Worm (Caenorhabditis elegans): ENCODE data around the gene T19C3.7.

Gene T19C3.7

DNA sequence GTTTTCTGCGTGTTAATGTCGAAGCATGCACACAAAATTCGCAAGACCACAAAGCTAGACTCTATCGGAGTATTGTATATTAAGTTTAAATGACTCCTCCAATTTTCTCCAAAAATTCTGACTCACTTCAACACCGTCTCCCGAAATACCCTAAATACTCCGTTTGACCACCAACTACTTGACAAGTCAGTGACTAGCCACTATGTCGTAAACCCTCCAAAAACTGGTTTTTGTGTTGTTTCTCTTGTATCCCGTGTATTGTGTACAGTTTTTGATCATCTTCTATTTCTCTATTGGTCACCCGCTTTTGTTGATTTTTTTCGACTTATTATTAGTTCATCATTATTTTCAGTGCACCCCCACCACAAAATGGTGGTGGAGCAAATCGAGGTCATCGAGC lies 22.4 kb upstream of the T19C3.7 start, which contains the start of gene C09F5.1:
Gene C09F5.1 (plus strand): TSS at position 353 of the 400 bp plus-strand sequence.
- TF ChIP-seq lin-32 (GFP tag; optimal IDR thresholded peaks at IDR 0.05), result no peak
- no peak for TF ChIP-seq snpc-4 (tag; optimal IDR thresholded peaks at IDR 0.05)
- TF ChIP-seq elt-3 (tag; optimal IDR thresholded peaks at IDR 0.05), result no peak
- TF ChIP-seq mls-2 (tag; optimal IDR thresholded peaks at IDR 0.05), result no peak
- TF ChIP-seq unc-39 (tag; optimal IDR thresholded peaks at IDR 0.05), result no peak
- TF ChIP-seq sem-2 (GFP tag; optimal IDR thresholded peaks at IDR 0.05), result no peak
- TF ChIP-seq mep-1 (tag; optimal IDR thresholded peaks at IDR 0.05), result no peak
- no peak for TF ChIP-seq nhr-28 (tag; optimal IDR thresholded peaks at IDR 0.05)
- no peak for TF ChIP-seq ces-1 (GFP tag; optimal IDR thresholded peaks at IDR 0.05)

DNA sequence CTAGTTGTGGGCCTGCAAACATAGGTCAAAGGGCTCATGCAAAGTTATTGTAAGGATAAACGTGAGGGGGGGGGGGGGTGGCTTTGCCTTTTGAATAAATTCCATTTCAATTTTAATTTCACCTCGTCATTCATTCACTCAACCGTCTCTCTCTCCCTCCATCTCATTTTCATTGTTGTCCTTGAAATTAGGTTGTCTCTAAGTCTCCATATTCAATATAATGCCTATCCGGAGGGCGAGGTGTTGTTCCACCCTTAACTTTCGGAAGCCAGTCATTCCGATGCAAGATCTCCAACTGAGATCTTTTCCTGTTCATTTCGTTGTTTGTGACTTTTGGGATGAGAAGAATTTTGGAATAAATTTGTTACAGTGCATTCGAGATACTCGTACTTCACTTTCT lies 21.3 kb upstream of the T19C3.7 start:
- TF ChIP-seq ceh-43 (GFP tag; optimal IDR thresholded peaks at IDR 0.05), result no peak
- TF ChIP-seq ces-1 (GFP tag; optimal IDR thresholded peaks at IDR 0.05), result peak; percentile 54
- no peak for TF ChIP-seq nhr-2 (tag; optimal IDR thresholded peaks at IDR 0.05)
- TF ChIP-seq nhr-237 (tag; optimal IDR thresholded peaks at IDR 0.05), result no peak
- TF ChIP-seq ceh-39 (tag; optimal IDR thresholded peaks at IDR 0.05), result no peak
- TF ChIP-seq cnd-1 (tag; optimal IDR thresholded peaks at IDR 0.05), result no peak
- no peak for TF ChIP-seq ztf-11 (tag; optimal IDR thresholded peaks at IDR 0.05)
- TF ChIP-seq tbx-8 (GFP tag; optimal IDR thresholded peaks at IDR 0.05), result no peak
- peak; percentile 38 for TF ChIP-seq blmp-1 (tag; optimal IDR thresholded peaks at IDR 0.05)
- TF ChIP-seq elt-3 (tag; optimal IDR thresholded peaks at IDR 0.05), result no peak
- peak; percentile 7 for TF ChIP-seq mls-2 (tag; optimal IDR thresholded peaks at IDR 0.05)

DNA sequence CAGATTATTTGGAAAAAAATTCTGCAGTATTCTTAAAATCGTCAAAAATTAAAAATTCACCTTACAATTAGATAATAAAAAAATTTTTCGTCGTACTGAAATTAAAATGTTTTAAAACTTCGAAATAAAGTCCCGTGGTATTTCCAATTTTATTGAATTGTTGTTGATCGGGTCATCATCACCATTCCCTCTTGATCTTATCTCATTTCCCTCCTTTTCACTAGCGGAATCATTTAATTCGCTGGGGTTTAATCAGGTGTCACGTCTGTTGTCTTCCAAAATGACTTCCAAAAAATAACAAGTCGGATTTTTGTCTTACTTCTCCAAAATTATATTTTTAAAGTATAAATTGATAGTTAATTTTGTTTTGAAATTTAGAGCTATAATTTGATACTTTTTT lies 20.7 kb upstream of the T19C3.7 start:
- TF ChIP-seq ceh-83 (GFP tag; optimal IDR thresholded peaks at IDR 0.05), result no peak
- no peak for TF ChIP-seq nhr-76 (tag; optimal IDR thresholded peaks at IDR 0.05)

DNA sequence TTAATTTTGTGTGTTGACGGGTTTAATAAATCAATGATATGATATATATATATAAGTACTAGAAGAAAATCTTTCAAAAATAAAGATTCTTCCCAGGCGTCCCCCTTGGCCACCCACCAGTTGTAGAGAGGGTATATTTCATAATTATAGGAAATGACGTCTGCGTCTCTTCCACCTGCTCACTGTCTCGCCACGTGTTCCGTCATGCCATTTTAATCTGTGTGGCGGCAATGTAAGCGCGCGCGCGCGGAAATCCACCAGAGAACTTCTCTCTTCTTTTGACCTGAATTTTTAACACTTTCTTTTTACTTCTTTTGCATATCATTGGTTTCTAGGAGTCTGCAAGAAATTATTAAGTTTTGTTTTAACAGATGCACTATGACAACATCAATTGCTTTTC lies 18.4 kb upstream of the T19C3.7 start:
- TF ChIP-seq ham-2 (GFP tag; optimal IDR thresholded peaks at IDR 0.05), result peak; percentile 54
- no peak for TF ChIP-seq tbx-8 (GFP tag; optimal IDR thresholded peaks at IDR 0.05)
- TF ChIP-seq snpc-4 (tag; optimal IDR thresholded peaks at IDR 0.05), result no peak
- TF ChIP-seq lsy-2 (tag; optimal IDR thresholded peaks at IDR 0.05), result no peak
- peak; percentile 16 for TF ChIP-seq mls-2 (tag; optimal IDR thresholded peaks at IDR 0.05)
- no peak for TF ChIP-seq lin-13 (tag; optimal IDR thresholded peaks at IDR 0.05)
- no peak for TF ChIP-seq mab-5 (tag; optimal IDR thresholded peaks at IDR 0.05)
- no peak for TF ChIP-seq hlh-1 (tag; optimal IDR thresholded peaks at IDR 0.05)
- no peak for TF ChIP-seq ces-1 (GFP tag; optimal IDR thresholded peaks at IDR 0.05)
- TF ChIP-seq M03D4.4 (tag; optimal IDR thresholded peaks at IDR 0.05), result no peak

DNA sequence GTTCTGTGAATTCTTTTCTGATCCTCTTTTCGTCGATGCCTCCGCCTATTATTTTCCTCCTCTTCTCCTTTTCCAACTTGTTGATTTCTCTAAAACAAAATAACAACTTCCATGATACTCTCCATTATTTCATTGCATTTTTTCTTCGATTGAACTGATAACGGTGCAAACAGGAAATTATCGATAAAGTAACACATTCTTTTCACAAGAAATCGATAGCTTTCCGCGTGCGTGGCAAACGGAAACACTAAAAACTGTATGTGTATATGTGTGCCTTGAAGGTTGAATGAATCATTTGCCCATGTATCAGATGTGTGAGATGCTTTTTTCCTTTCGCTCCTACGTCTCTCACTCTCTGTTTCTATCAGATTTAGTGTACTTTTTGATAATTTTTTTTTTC lies 15.6 kb upstream of the T19C3.7 start:
- no peak for TF ChIP-seq drap-1 (GFP tag; optimal IDR thresholded peaks at IDR 0.05)
- no peak for TF ChIP-seq elt-3 (tag; optimal IDR thresholded peaks at IDR 0.05)
- no peak for TF ChIP-seq lin-32 (GFP tag; optimal IDR thresholded peaks at IDR 0.05)
- no peak for TF ChIP-seq zip-8 (tag; optimal IDR thresholded peaks at IDR 0.05)
- no peak for TF ChIP-seq unc-39 (tag; optimal IDR thresholded peaks at IDR 0.05)
- no peak for TF ChIP-seq mab-5 (tag; optimal IDR thresholded peaks at IDR 0.05)
- TF ChIP-seq snpc-4 (tag; optimal IDR thresholded peaks at IDR 0.05), result no peak
- TF ChIP-seq ham-2 (GFP tag; optimal IDR thresholded peaks at IDR 0.05), result no peak
- TF ChIP-seq lsy-2 (tag; optimal IDR thresholded peaks at IDR 0.05), result no peak
- no peak for TF ChIP-seq tbx-8 (GFP tag; optimal IDR thresholded peaks at IDR 0.05)
- no peak for TF ChIP-seq blmp-1 (tag; optimal IDR thresholded peaks at IDR 0.05)

DNA sequence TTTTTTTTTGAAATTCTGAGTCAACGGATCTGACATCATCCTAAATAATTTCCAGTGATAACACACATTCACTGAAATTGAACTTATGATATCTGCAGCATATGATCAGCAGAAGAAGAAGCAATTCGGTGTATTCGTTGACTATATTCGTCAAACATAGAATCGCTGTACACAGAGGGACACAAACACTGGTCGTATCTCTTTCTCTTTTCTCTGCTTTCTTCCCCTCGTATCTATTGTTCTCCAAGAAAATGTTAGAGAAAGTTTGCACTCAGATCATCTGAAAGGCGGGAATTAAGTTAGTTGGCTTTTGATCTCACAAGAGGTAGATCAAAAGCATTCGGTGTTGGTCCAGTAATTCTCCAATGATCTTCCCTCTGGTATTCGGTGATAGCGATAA lies 14.6 kb upstream of the T19C3.7 start:
- no peak for TF ChIP-seq lsy-2 (tag; optimal IDR thresholded peaks at IDR 0.05)
- TF ChIP-seq unc-39 (tag; optimal IDR thresholded peaks at IDR 0.05), result no peak
- no peak for TF ChIP-seq cnd-1 (tag; optimal IDR thresholded peaks at IDR 0.05)
- no peak for TF ChIP-seq nhr-12 (tag; optimal IDR thresholded peaks at IDR 0.05)
- TF ChIP-seq ham-2 (GFP tag; optimal IDR thresholded peaks at IDR 0.05), result no peak
- TF ChIP-seq mls-2 (tag; optimal IDR thresholded peaks at IDR 0.05), result no peak
- no peak for TF ChIP-seq nhr-2 (tag; optimal IDR thresholded peaks at IDR 0.05)
- no peak for TF ChIP-seq ceh-83 (GFP tag; optimal IDR thresholded peaks at IDR 0.05)
- TF ChIP-seq drap-1 (GFP tag; optimal IDR thresholded peaks at IDR 0.05), result no peak
- no peak for TF ChIP-seq ces-1 (GFP tag; optimal IDR thresholded peaks at IDR 0.05)
- TF ChIP-seq snpc-4 (tag; optimal IDR thresholded peaks at IDR 0.05), result no peak
- no peak for TF ChIP-seq lin-32 (GFP tag; optimal IDR thresholded peaks at IDR 0.05)

DNA sequence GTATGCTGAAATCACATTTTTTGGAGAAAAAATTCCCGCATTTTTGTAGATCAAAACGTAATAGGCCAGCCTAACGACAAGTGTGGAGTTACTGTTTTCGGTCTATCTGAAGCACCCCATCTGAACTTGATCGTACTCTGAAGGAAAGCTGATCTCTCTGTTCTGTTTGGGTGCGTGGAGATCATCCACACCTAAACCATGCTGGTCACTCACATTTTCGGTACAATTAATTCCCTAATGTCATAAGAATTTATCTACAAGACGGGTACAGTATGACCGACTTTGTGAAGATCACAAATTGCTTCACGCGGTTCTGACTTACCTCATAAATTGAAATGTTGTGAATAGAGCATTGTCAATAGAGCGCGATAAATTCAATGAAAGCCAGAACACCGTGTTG lies 14.0 kb upstream of the T19C3.7 start:
- TF ChIP-seq M03D4.4 (tag; optimal IDR thresholded peaks at IDR 0.05) (no peak), mep-1 (tag; optimal IDR thresholded peaks at IDR 0.05) (no peak), cnd-1 (tag; optimal IDR thresholded peaks at IDR 0.05) (no peak), ceh-43 (GFP tag; optimal IDR thresholded peaks at IDR 0.05) (no peak), blmp-1 (tag; optimal IDR thresholded peaks at IDR 0.05) (no peak), nhr-237 (tag; optimal IDR thresholded peaks at IDR 0.05) (no peak), snpc-4 (tag; optimal IDR thresholded peaks at IDR 0.05) (no peak), nhr-2 (tag; optimal IDR thresholded peaks at IDR 0.05) (no peak), unc-120 (tag; optimal IDR thresholded peaks at IDR 0.05; ENCODE audit: poor library complexity, severe bottlenecking) (no peak), nhr-12 (tag; optimal IDR thresholded peaks at IDR 0.05) (no peak), drap-1 (GFP tag; optimal IDR thresholded peaks at IDR 0.05) (no peak), ces-1 (GFP tag; optimal IDR thresholded peaks at IDR 0.05) (no peak), elt-1 (tag; optimal IDR thresholded peaks at IDR 0.05; ENCODE audit: borderline replicate concordance, insufficient read depth) (no peak), sptf-1 (tag; optimal IDR thresholded peaks at IDR 0.05) (no peak), nhr-76 (tag; optimal IDR thresholded peaks at IDR 0.05) (no peak), elt-3 (tag; optimal IDR thresholded peaks at IDR 0.05) (no peak), ceh-39 (tag; optimal IDR thresholded peaks at IDR 0.05) (no peak)
